Fruit fly (Drosophila melanogaster) whole organism, embryonic: ENCODE measurements around the gene CG10694.

Experiments used
- Abd-B ChIP-seq: fragments of 200-800 bp; sonication (Bioruptor generic); optimal IDR thresholded peaks from 2 replicates; lab custom pipeline; 2018; ENCODE audit warnings: missing biosample characterization, mild to moderate bottlenecking, missing genetic modification characterization, moderate library complexity
- Awh ChIP-seq: fragments of 200-800 bp; sonication (Bioruptor generic); IDR thresholded peaks from 2 replicates; pipeline ENCODE4, ENCODE4 v1.3.6; 2022; ENCODE audit warnings: missing biosample characterization, missing genetic modification characterization
- Bdp1 ChIP-seq: fragments of 200-800 bp; sonication (Bioruptor generic); optimal IDR thresholded peaks from 3 replicates; lab custom pipeline; 2016; ENCODE audit warnings: missing biosample characterization, missing genetic modification characterization
- CG10267 ChIP-seq: fragments of 200-800 bp; sonication (Bioruptor generic); optimal IDR thresholded peaks from 2 replicates; lab custom pipeline; 2018; ENCODE audit warnings: missing biosample characterization, mild to moderate bottlenecking, missing genetic modification characterization, moderate library complexity
- CG11695 ChIP-seq: fragments of 200-800 bp; sonication (Bioruptor generic); IDR thresholded peaks from 3 replicates; pipeline ENCODE4 v1.3.6; 2022; ENCODE audit warnings: missing biosample characterization, missing genetic modification characterization
- CG12236 ChIP-seq: fragments of 200-800 bp; sonication (Bioruptor generic); optimal IDR thresholded peaks from 2 replicates; lab custom pipeline; 2016; ENCODE audit warnings: missing biosample characterization, missing genetic modification characterization
- CG14860 ChIP-seq: fragments of 200-800 bp; sonication (Bioruptor generic); IDR thresholded peaks from 3 replicates; pipeline ENCODE4 v1.3.6; 2022; ENCODE audit warnings: missing biosample characterization, missing genetic modification characterization; ENCODE audit not compliant: partially characterized antibody
- CG33213 ChIP-seq: fragments of 200-800 bp; sonication (Bioruptor generic); optimal IDR thresholded peaks from 3 replicates; lab custom pipeline; 2016; ENCODE audit warnings: missing biosample characterization, missing genetic modification characterization
- CG34376 ChIP-seq: fragments of 200-800 bp; sonication (Bioruptor generic); optimal IDR thresholded peaks from 2 replicates; lab custom pipeline; 2018; ENCODE audit warnings: missing biosample characterization, mild to moderate bottlenecking, missing genetic modification characterization
- CG7357 ChIP-seq: fragments of 200-800 bp; sonication (Bioruptor generic); IDR thresholded peaks from 3 replicates; pipeline ENCODE4 v1.3.6; 2022; ENCODE audit warnings: missing biosample characterization, missing genetic modification characterization
- CG7839 ChIP-seq: fragments of 200-800 bp; sonication (Bioruptor generic); optimal IDR thresholded peaks from 3 replicates; lab custom pipeline; 2018; ENCODE audit warnings: missing biosample characterization, mild to moderate bottlenecking, missing genetic modification characterization, moderate library complexity
- CG8388 ChIP-seq: fragments of 200-800 bp; sonication (Bioruptor generic); optimal IDR thresholded peaks from 2 replicates; lab custom pipeline; 2019; ENCODE audit warnings: missing biosample characterization, mild to moderate bottlenecking, missing genetic modification characterization, moderate library complexity
- Deaf1 ChIP-seq: fragments of 200-800 bp; optimal IDR thresholded peaks from 3 replicates; lab custom pipeline; 2019; ENCODE audit warnings: missing biosample characterization, mild to moderate bottlenecking, missing genetic modification characterization, moderate library complexity
- Drgx ChIP-seq: fragments of 200-800 bp; sonication (Bioruptor generic); IDR thresholded peaks from 2 replicates; pipeline ENCODE4 v1.3.6; 2022; ENCODE audit warnings: missing biosample characterization, missing genetic modification characterization
- Hey ChIP-seq: fragments of 200-800 bp; sonication (Bioruptor generic); optimal IDR thresholded peaks from 3 replicates; lab custom pipeline; 2018; ENCODE audit warnings: missing biosample characterization, mild to moderate bottlenecking, missing genetic modification characterization
- MTF-1 ChIP-seq: fragments of 200-800 bp; sonication (Bioruptor generic); optimal IDR thresholded peaks from 2 replicates; lab custom pipeline; 2018; ENCODE audit warnings: missing biosample characterization, mild to moderate bottlenecking, missing genetic modification characterization, borderline replicate concordance
- Med ChIP-seq: fragments of 200-800 bp; sonication (Bioruptor generic); peaks from one replicate; lab custom pipeline; 2016; ENCODE audit warnings: missing biosample characterization, missing genetic modification characterization, mild to moderate bottlenecking, inconsistent platforms, moderate library complexity
- NK7.1 ChIP-seq: fragments of 200-800 bp; sonication (Bioruptor generic); optimal IDR thresholded peaks from 3 replicates; lab custom pipeline; 2016; ENCODE audit warnings: missing biosample characterization, missing genetic modification characterization
- Sry-δ ChIP-seq: fragments of 200-800 bp; sonication (Bioruptor generic); optimal IDR thresholded peaks from 2 replicates; lab custom pipeline; 2016; ENCODE audit warnings: missing biosample characterization, missing genetic modification characterization
- Xrp1 ChIP-seq: fragments of 200-800 bp; sonication (Bioruptor generic); IDR thresholded peaks from 2 replicates; pipeline ENCODE4 v1.3.6; 2022; ENCODE audit warnings: missing biosample characterization, missing genetic modification characterization
- ap ChIP-seq: fragments of 200-800 bp; sonication (Bioruptor generic); IDR thresholded peaks from 2 replicates; pipeline ENCODE4 v1.3.6; 2022; ENCODE audit warnings: missing biosample characterization, missing genetic modification characterization
- bbx ChIP-seq: fragments of 200-800 bp; sonication (Bioruptor generic); IDR thresholded peaks from 2 replicates; pipeline ENCODE4 v1.3.6; 2022; ENCODE audit warnings: missing biosample characterization, missing genetic modification characterization; ENCODE audit not compliant: partially characterized antibody
- bsh ChIP-seq, 2 experiments: fragments of 200-800 bp; sonication (Bioruptor generic); optimal IDR thresholded peaks; 2 replicates each; lab custom pipeline; 2017 to 2018; ENCODE audit warnings: mild to moderate bottlenecking in 2 of 2, missing biosample characterization in 2 of 2, missing genetic modification characterization in 2 of 2, moderate library complexity in 1 of 2
- chinmo ChIP-seq: fragments of 200-800 bp; sonication (Bioruptor generic); IDR thresholded peaks from 4 replicates; pipeline ENCODE4 v1.3.6; 2022; ENCODE audit warnings: missing biosample characterization, missing genetic modification characterization; ENCODE audit not compliant: partially characterized antibody
- crp ChIP-seq, 2 experiments: fragments of 200-800 bp; sonication (Bioruptor generic); optimal IDR thresholded peaks; 2 replicates in 1 of 2; 3 replicates in 1 of 2; lab custom pipeline; 2017; ENCODE audit warnings: missing biosample characterization in 2 of 2, missing genetic modification characterization in 2 of 2, mild to moderate bottlenecking in 1 of 2, moderate library complexity in 1 of 2
- disco-r ChIP-seq: fragments of 200-800 bp; sonication (Bioruptor generic); optimal IDR thresholded peaks from 2 replicates; lab custom pipeline; 2016; ENCODE audit warnings: missing biosample characterization, missing genetic modification characterization
- dmrt11E ChIP-seq: fragments of 200-800 bp; sonication (Bioruptor generic); optimal IDR thresholded peaks from 3 replicates; lab custom pipeline; 2018; ENCODE audit warnings: missing biosample characterization, mild to moderate bottlenecking, missing genetic modification characterization, moderate library complexity
- dpn ChIP-seq, 2 experiments: fragments of 200-800 bp; sonication (Bioruptor generic); optimal IDR thresholded peaks; 3 replicates each; lab custom pipeline; 2016; ENCODE audit warnings: missing biosample characterization in 2 of 2, missing genetic modification characterization in 2 of 2
- exex ChIP-seq: fragments of 200-800 bp; sonication (Bioruptor generic); optimal IDR thresholded peaks from 4 replicates; lab custom pipeline; 2018; ENCODE audit warnings: missing biosample characterization, mild to moderate bottlenecking, missing genetic modification characterization, moderate library complexity
- ham ChIP-seq: fragments of 200-800 bp; sonication (Bioruptor generic); IDR thresholded peaks from 2 replicates; pipeline ENCODE4 v1.3.6; 2022; ENCODE audit warnings: missing biosample characterization, missing genetic modification characterization
- her ChIP-seq: fragments of 200-800 bp; sonication (Bioruptor generic); optimal IDR thresholded peaks from 2 replicates; lab custom pipeline; 2016; ENCODE audit warnings: missing biosample characterization, missing genetic modification characterization
- insv ChIP-seq, 2 experiments: fragments of 200-800 bp; sonication (Bioruptor generic); optimal IDR thresholded peaks; 3 replicates each; lab custom pipeline; 2016 to 2018; ENCODE audit warnings: missing biosample characterization in 2 of 2, missing genetic modification characterization in 2 of 2
- kah ChIP-seq: fragments of 200-800 bp; sonication (Bioruptor generic); optimal IDR thresholded peaks from 2 replicates; lab custom pipeline; 2018; ENCODE audit warnings: missing biosample characterization, mild to moderate bottlenecking, missing genetic modification characterization
- ken ChIP-seq: fragments of 200-800 bp; sonication (Bioruptor generic); IDR thresholded peaks from 3 replicates; pipeline ENCODE4 v1.3.6; 2022; ENCODE audit warnings: missing biosample characterization, missing genetic modification characterization
- mirr ChIP-seq: fragments of 200-800 bp; sonication (Bioruptor generic); optimal IDR thresholded peaks from 3 replicates; lab custom pipeline; 2018; ENCODE audit warnings: missing biosample characterization, mild to moderate bottlenecking, missing genetic modification characterization
- nerfin-1 ChIP-seq: fragments of 200-800 bp; sonication (Bioruptor generic); optimal IDR thresholded peaks from 3 replicates; lab custom pipeline; 2019; ENCODE audit warnings: missing biosample characterization, mild to moderate bottlenecking, missing genetic modification characterization, moderate library complexity
- nom ChIP-seq: fragments of 200-800 bp; sonication (Bioruptor generic); optimal IDR thresholded peaks from 2 replicates; lab custom pipeline; 2017; ENCODE audit warnings: missing biosample characterization, missing genetic modification characterization, mild to moderate bottlenecking, moderate library complexity, missing genetic modification reagents
- ranshi ChIP-seq: fragments of 200-800 bp; sonication (Bioruptor generic); IDR thresholded peaks from 2 replicates; pipeline ENCODE4 v1.3.6; 2022; ENCODE audit warnings: missing biosample characterization, missing genetic modification characterization
- sim ChIP-seq: fragments of 200-800 bp; sonication (Bioruptor generic); IDR thresholded peaks from 2 replicates; pipeline ENCODE4 v1.3.6; 2022; ENCODE audit warnings: missing biosample characterization, missing genetic modification characterization
- sug ChIP-seq: fragments of 200-800 bp; optimal IDR thresholded peaks from 2 replicates; lab custom pipeline; 2019; ENCODE audit warnings: missing biosample characterization, mild to moderate bottlenecking, missing genetic modification characterization, moderate library complexity
- tna ChIP-seq: fragments of 200-800 bp; sonication (Bioruptor generic); IDR thresholded peaks from 2 replicates; pipeline ENCODE4 v1.3.6; 2022; ENCODE audit warnings: missing biosample characterization, missing genetic modification characterization; ENCODE audit not compliant: partially characterized antibody
- zen ChIP-seq: fragments of 200-800 bp; sonication (Bioruptor generic); optimal IDR thresholded peaks from 3 replicates; lab custom pipeline; 2018; ENCODE audit warnings: missing biosample characterization, mild to moderate bottlenecking, missing genetic modification characterization, moderate library complexity
- zen2 ChIP-seq: fragments of 200-800 bp; sonication (Bioruptor generic); IDR thresholded peaks from 3 replicates; pipeline ENCODE4 v1.3.6; 2022; ENCODE audit warnings: missing biosample characterization, missing genetic modification characterization; ENCODE audit not compliant: partially characterized antibody

CG10694 gene

DNA sequence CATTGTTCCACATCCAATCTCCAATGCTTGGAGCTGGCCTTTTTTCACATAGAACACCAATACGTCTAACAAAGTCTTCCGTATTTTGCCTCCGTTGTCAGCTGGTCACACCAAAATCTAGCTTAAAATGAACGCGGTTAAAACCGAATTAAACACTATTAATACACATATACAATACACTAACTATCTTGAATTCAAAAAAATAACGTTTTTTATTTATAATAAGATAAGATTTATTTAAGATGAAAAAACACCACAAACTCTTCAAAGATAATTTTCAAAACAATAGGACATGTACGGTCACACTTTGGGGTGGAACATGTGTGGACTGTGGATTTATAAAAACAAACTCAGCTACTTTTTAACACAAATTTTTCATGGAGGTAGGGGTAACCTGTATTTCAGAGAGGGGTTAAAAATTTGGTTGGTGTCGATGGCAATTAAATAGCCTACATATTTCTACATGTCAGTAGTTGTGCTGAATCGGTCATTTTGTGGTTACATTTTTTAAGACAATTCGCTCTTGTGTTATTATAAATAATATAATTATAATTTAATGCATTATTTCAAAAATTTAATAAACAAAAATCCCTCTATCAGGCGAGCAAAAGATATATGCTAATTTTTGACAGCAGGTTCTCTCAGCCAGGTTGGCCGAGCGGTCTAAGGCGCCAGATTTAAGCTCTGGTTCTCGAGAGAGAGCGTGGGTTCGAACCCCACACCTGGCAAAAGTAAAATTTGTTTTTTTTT, 5.3 kb downstream of the CG10694 start, which contains the start of gene CG13605 (continued):
- peak; percentile 38 for TF ChIP-seq kah (GFP tag; lab: Kevin White, UChicago)
- no peak for TF ChIP-seq CG12236 (GFP tag; lab: Kevin White, UChicago)
- TF ChIP-seq, all 482 proteins: peak for 345

DNA sequence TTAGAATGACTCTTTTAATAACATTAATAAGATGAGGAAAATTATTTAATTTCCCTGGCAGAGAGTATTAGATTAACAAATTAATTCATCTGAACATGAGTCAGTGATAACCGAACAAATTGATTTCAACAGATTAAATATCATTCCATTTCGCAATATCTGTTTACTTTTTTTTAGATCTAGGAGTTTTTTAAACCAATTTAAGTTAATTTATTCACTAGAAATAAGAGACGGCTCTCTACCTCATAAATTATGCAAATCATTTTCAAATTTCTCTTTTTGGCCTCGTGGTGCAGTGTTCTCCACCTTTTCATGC, 5.8 kb downstream of the CG10694 start, which contains the start of gene Root:
Gene Root (plus strand): TSS at position 217 of the 316 bp plus-strand sequence.
- no peak for TF ChIP-seq NK7.1 (GFP tag; lab: Kevin White, UChicago)
- no peak for TF ChIP-seq Sry-δ (GFP tag; lab: Kevin White, UChicago)
- no peak for TF ChIP-seq bbx (GFP tag; lab: Robert Waterston, UW)
- TF ChIP-seq disco-r (GFP tag; lab: Kevin White, UChicago): no peak

DNA sequence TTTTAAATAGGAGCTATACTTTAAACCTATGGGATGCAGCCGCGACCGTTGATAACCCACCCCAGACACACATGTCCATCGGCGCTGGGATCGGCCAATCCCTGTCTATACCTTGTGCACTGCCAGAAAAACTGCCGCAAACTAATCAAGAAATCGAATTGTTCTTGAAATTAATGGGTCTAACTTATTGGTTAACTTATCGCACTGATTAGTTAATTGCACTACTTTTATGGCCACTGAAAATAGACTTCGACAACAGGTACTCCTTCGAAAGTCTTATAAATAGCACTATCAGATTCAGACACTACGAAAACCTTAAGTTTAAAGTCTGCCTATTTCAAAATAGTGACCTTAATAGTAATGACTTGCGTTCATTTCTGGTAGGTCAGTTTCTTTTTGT, 9.0 kb downstream of the CG10694 start, which contains the start of gene CG13607:
Gene CG13607 (minus strand): TSS at position 143 of the 400 bp plus-strand sequence.
- TF ChIP-seq sug (tag; lab: Kevin White, UChicago): peak; percentile 33
- TF ChIP-seq exex (tag; lab: Kevin White, UChicago): peak; percentile 93
- no peak for TF ChIP-seq Bdp1
- peak; percentile 21 for TF ChIP-seq nom (GFP tag; lab: Kevin White, UChicago)
- peak; percentile 33 for TF ChIP-seq mirr (GFP tag; lab: Kevin White, UChicago)
- no peak for TF ChIP-seq CG8388 (GFP tag; lab: Kevin White, UChicago)
- peak; percentile 20 for TF ChIP-seq Med
- no peak for TF ChIP-seq nerfin-1 (tag; lab: Kevin White, UChicago)
- no peak for TF ChIP-seq tna (GFP tag; lab: Robert Waterston, UW)
- TF ChIP-seq dmrt11E: no peak
- no peak for TF ChIP-seq MTF-1 (GFP tag; lab: Kevin White, UChicago)
- no peak for TF ChIP-seq her

DNA sequence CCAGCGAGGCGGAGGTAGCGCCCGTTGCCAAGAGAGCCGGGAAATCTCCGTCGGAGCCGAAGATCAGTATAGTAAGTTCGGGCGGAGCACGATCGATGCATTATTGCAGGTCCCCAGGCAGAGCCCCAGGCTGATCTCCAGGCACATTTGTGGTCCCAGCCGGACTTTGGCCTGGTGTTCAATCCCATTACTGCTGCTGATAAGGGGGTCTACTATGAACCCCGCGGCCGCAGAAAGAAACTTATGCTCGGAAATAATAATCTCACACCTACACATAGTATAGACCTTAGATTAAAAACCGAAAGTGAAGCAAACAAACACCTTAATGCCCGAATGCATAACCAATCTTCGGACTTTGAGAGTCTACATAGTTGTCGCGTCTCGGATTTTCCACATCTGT, 9.8 kb downstream of the CG10694 start:
- TF ChIP-seq insv (GFP tag; optimal IDR thresholded peaks at IDR 0.05; lab: Kevin White, UChicago) (no peak), sim (GFP tag; lab: Robert Waterston, UW) (no peak), CG7839 (tag; lab: Kevin White, UChicago) (no peak), Deaf1 (tag; lab: Kevin White, UChicago) (peak; percentile 71), ap (no peak), Xrp1 (GFP tag; lab: Robert Waterston, UW) (no peak), dpn (GFP tag; optimal IDR thresholded peaks at IDR 0.05; lab: Kevin White, UChicago) (no peak), Awh (GFP tag; lab: Robert Waterston, UW) (no peak), CG10267 (no peak), ken (no peak), Drgx (GFP tag; lab: Robert Waterston, UW) (peak; percentile 42; the same call in 1 of the 2 replicates), crp (GFP tag; optimal IDR thresholded peaks at IDR 0.05; lab: Kevin White, UChicago) (no peak), ranshi (GFP tag; lab: Robert Waterston, UW) (no peak), Hey (tag; lab: Kevin White, UChicago) (no peak), chinmo (peak; percentile 74; the same call in 1 of the 4 replicates), CG7357 (GFP tag; lab: Robert Waterston, UW) (no peak), CG11695 (GFP tag; lab: Robert Waterston, UW) (no peak), zen (tag; lab: Kevin White, UChicago) (no peak), ham (GFP tag; lab: Robert Waterston, UW) (no peak), Abd-B (GFP tag; lab: Kevin White, UChicago) (no peak), bsh (GFP tag; optimal IDR thresholded peaks at IDR 0.05; lab: Kevin White, UChicago) (no peak), CG14860 (no peak), zen2 (GFP tag; lab: Robert Waterston, UW) (no peak), CG33213 (GFP tag; lab: Kevin White, UChicago) (no peak), CG34376 (GFP tag; lab: Kevin White, UChicago) (peak; percentile 62), nom (GFP tag; lab: Kevin White, UChicago) (peak; percentile 88), Bdp1 (no peak), CG12236 (GFP tag; lab: Kevin White, UChicago) (no peak)
